Worm (Caenorhabditis elegans) whole organism, L2 larva: Measurements from ENCODE around the gene Y14H12B.1.

ENCODE experiments used
- C34F6.9 ChIP-seq: fragments of 150-350 bp; optimal IDR thresholded peaks from 2 replicates; lab custom pipeline; 2014; ENCODE audit warnings: missing biosample characterization, missing genetic modification characterization
- R02D3.7 ChIP-seq: fragments of 150-350 bp; optimal IDR thresholded peaks from 2 replicates; lab custom pipeline; 2014; ENCODE audit warnings: missing biosample characterization, missing genetic modification characterization
- Y55F3AM.14 ChIP-seq: fragments of 200-800 bp; sonication (Bioruptor generic); optimal IDR thresholded peaks from 2 replicates; lab custom pipeline; 2018; ENCODE audit warnings: mild to moderate bottlenecking, missing genetic modification characterization, missing compliant biosample characterization
- ZK546.5 ChIP-seq: sonication (generic microtip); optimal IDR thresholded peaks from 2 replicates; lab custom pipeline; 2017; ENCODE audit warnings: missing biosample characterization, missing genetic modification characterization
- alr-1 ChIP-seq: fragments of 150-350 bp; optimal IDR thresholded peaks from 2 replicates; lab custom pipeline; 2014; ENCODE audit warnings: missing biosample characterization, missing genetic modification characterization
- ama-1 ChIP-seq: fragments of 150-350 bp; optimal IDR thresholded peaks from 2 replicates; lab custom pipeline; 2018; ENCODE audit warnings: inconsistent platforms
- blmp-1 ChIP-seq: sonication (generic microtip); optimal IDR thresholded peaks from 2 replicates; lab custom pipeline; 2017; ENCODE audit warnings: missing genetic modification characterization, mild to moderate bottlenecking, missing compliant biosample characterization, antibody characterized with exemption, moderate library complexity; ENCODE audit not compliant: insufficient read depth
- ceh-16 ChIP-seq: fragments of 150-350 bp; optimal IDR thresholded peaks from 2 replicates; lab custom pipeline; 2014; ENCODE audit warnings: missing biosample characterization, missing genetic modification characterization
- ceh-82 ChIP-seq: fragments of 150-350 bp; optimal IDR thresholded peaks from 2 replicates; lab custom pipeline; 2014; ENCODE audit warnings: missing biosample characterization, missing genetic modification characterization
- dmd-4 ChIP-seq: sonication (generic microtip); optimal IDR thresholded peaks from 2 replicates; lab custom pipeline; 2017; ENCODE audit warnings: missing biosample characterization, missing genetic modification characterization
- elt-1 ChIP-seq: fragments of 150-350 bp; optimal IDR thresholded peaks from 2 replicates; lab custom pipeline; 2014; ENCODE audit warnings: missing biosample characterization, missing genetic modification characterization
- fos-1 ChIP-seq: fragments of 150-350 bp; optimal IDR thresholded peaks from 2 replicates; lab custom pipeline; 2014; ENCODE audit warnings: missing biosample characterization, missing genetic modification characterization
- gmeb-1 ChIP-seq: fragments of 150-350 bp; optimal IDR thresholded peaks from 2 replicates; lab custom pipeline; 2014; ENCODE audit warnings: missing biosample characterization, missing genetic modification characterization
- lin-11 ChIP-seq: fragments of 150-350 bp; sonication (generic microtip); optimal IDR thresholded peaks from 2 replicates; lab custom pipeline; 2014; ENCODE audit warnings: missing biosample characterization, missing genetic modification characterization, inconsistent platforms, mixed read lengths
- lin-13 ChIP-seq: fragments of 150-350 bp; optimal IDR thresholded peaks from 2 replicates; lab custom pipeline; 2014; ENCODE audit warnings: missing biosample characterization, missing genetic modification reagents, missing genetic modification characterization
- mdl-1 ChIP-seq, 2 experiments: fragments of 150-350 bp in 1 of 2; sonication (generic microtip) in 1 of 2; optimal IDR thresholded peaks; 2 replicates each; lab custom pipeline; 2017; ENCODE audit warnings: missing biosample characterization in 2 of 2, missing genetic modification characterization in 2 of 2
- nhr-11 ChIP-seq: fragments of 150-350 bp; optimal IDR thresholded peaks from 2 replicates; lab custom pipeline; 2014; ENCODE audit warnings: missing biosample characterization, missing genetic modification characterization
- nhr-12 ChIP-seq: fragments of 150-350 bp; optimal IDR thresholded peaks from 2 replicates; lab custom pipeline; 2014; ENCODE audit warnings: missing biosample characterization, missing genetic modification characterization
- nhr-129 ChIP-seq: fragments of 150-350 bp; optimal IDR thresholded peaks from 2 replicates; lab custom pipeline; 2014; ENCODE audit warnings: missing biosample characterization, missing genetic modification characterization
- nhr-21 ChIP-seq: fragments of 150-350 bp; optimal IDR thresholded peaks from 2 replicates; lab custom pipeline; 2014; ENCODE audit warnings: missing biosample characterization, missing genetic modification characterization
- nhr-23 ChIP-seq: fragments of 150-350 bp; optimal IDR thresholded peaks from 2 replicates; lab custom pipeline; 2014; ENCODE audit warnings: missing biosample characterization, missing genetic modification reagents, missing genetic modification characterization
- nhr-237 ChIP-seq: fragments of 150-350 bp; optimal IDR thresholded peaks from 2 replicates; lab custom pipeline; 2014; ENCODE audit warnings: missing biosample characterization, missing genetic modification characterization
- nhr-25 ChIP-seq: fragments of 150-350 bp; sonication (generic microtip); optimal IDR thresholded peaks from 3 replicates; lab custom pipeline; 2014; ENCODE audit warnings: missing biosample characterization, missing genetic modification characterization
- nhr-77 ChIP-seq: fragments of 150-350 bp; optimal IDR thresholded peaks from 2 replicates; lab custom pipeline; 2014; ENCODE audit warnings: missing biosample characterization, missing genetic modification characterization
- peb-1 ChIP-seq: fragments of 150-350 bp; optimal IDR thresholded peaks from 2 replicates; lab custom pipeline; 2014; ENCODE audit warnings: missing biosample characterization, missing genetic modification characterization
- sem-4 ChIP-seq: fragments of 150-350 bp; optimal IDR thresholded peaks from 2 replicates; lab custom pipeline; 2014; ENCODE audit warnings: missing biosample characterization, missing genetic modification reagents, missing genetic modification characterization
- skn-1 ChIP-seq: sonication (generic microtip); optimal IDR thresholded peaks from 2 replicates; lab custom pipeline; 2017; ENCODE audit warnings: missing biosample characterization, missing genetic modification characterization
- sma-3 ChIP-seq: sonication (generic microtip); optimal IDR thresholded peaks from 2 replicates; lab custom pipeline; 2016; ENCODE audit warnings: missing genetic modification reagents, missing genetic modification characterization, missing compliant biosample characterization
- sma-9 ChIP-seq, 2 experiments: fragments of 150-350 bp in 1 of 2; sonication (generic microtip) in 1 of 2; optimal IDR thresholded peaks; 2 replicates each; lab custom pipeline; 2014 to 2016; ENCODE audit warnings: missing genetic modification characterization in 2 of 2, mild to moderate bottlenecking in 1 of 2, missing biosample characterization in 1 of 2, missing compliant biosample characterization in 1 of 2, missing genetic modification reagents in 1 of 2, moderate library complexity in 1 of 2
- unc-39 ChIP-seq: fragments of 150-350 bp; optimal IDR thresholded peaks from 2 replicates; lab custom pipeline; 2014; ENCODE audit warnings: missing biosample characterization, missing genetic modification characterization
- unc-55 ChIP-seq: fragments of 150-350 bp; sonication (generic microtip); optimal IDR thresholded peaks from 3 replicates; lab custom pipeline; 2014; ENCODE audit warnings: missing biosample characterization, missing genetic modification reagents, missing genetic modification characterization
- zag-1 ChIP-seq: fragments of 150-350 bp; optimal IDR thresholded peaks from 2 replicates; lab custom pipeline; 2014; ENCODE audit warnings: missing biosample characterization, missing genetic modification characterization
- ztf-1 ChIP-seq: fragments of 200-800 bp; sonication (Bioruptor generic); conservative IDR thresholded peaks from 2 replicates; pipeline ENCODE4 v1.3.6; 2022; ENCODE audit warnings: missing genetic modification characterization, missing compliant biosample characterization
- ztf-11 ChIP-seq: sonication (generic microtip); optimal IDR thresholded peaks from 2 replicates; lab custom pipeline; 2017; ENCODE audit warnings: missing biosample characterization, missing genetic modification characterization

The Y14H12B.1 gene

DNA sequence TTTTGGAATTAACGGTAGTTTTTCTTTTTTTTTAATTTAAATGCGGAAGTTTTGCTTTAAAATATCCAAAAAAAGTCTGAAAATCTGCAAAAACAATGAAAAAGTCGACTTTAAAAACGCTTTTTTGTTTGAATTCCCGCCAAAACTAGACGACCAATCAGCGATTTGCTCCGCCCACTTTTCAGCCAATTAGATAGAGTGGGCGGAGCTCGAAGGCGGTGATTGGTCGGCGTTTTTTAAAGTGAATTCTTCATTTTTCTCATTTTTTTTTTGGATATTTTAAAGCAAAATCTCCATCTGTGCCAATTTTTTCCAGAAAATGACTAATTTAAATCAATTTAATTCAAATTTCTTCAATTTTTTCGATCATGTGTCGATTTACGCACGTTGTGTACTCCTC lies 3.0 kb upstream of the Y14H12B.1 start:
- no peak for TF ChIP-seq nhr-23 (tag; lab: Kevin White, UChicago)
- no peak for TF ChIP-seq skn-1 (tag; lab: Kevin White, UChicago)
- no peak for TF ChIP-seq peb-1
- TF ChIP-seq blmp-1 (tag; lab: Kevin White, UChicago): no peak
- no peak for TF ChIP-seq sem-4 (tag; lab: Kevin White, UChicago)
- TF ChIP-seq ama-1 (lab: Kevin White, UChicago): no peak
- TF ChIP-seq nhr-25 (tag; lab: Kevin White, UChicago): no peak
- no peak for TF ChIP-seq C34F6.9 (tag; lab: Kevin White, UChicago)
- TF ChIP-seq fos-1 (tag; lab: Kevin White, UChicago): no peak
- no peak for TF ChIP-seq gmeb-1 (tag; lab: Kevin White, UChicago)
- TF ChIP-seq nhr-12 (tag; lab: Kevin White, UChicago): no peak
- no peak for TF ChIP-seq dmd-4 (tag; lab: Kevin White, UChicago)
- no peak for TF ChIP-seq nhr-129 (tag; lab: Kevin White, UChicago)
- TF ChIP-seq sma-3: no peak
- no peak for TF ChIP-seq nhr-21
- no peak for TF ChIP-seq nhr-11 (tag; lab: Kevin White, UChicago)
- TF ChIP-seq ZK546.5 (tag; lab: Kevin White, UChicago): no peak
- no peak for TF ChIP-seq unc-39

DNA sequence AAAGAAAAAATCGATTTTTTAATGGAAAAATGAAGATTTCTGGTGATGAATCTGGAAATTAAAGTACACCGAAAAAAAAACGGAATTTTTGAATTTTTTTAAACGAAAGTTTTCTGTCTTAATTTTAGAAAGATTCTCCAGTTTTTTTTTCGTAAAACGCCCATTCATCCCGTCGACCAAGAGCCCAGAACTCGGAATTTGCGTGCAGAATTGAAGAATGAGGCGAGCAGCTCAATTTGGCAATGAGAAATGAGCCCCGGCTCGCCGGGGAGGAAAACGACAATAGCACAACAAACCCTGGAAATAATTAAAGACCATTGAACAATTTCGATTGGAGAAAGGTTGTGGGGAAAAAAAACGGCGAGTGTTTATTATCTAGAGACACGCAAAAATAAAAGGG lies 2.4 kb upstream of the Y14H12B.1 start:
- TF ChIP-seq nhr-237 (no peak), ama-1 (lab: Kevin White, UChicago) (no peak), gmeb-1 (tag; lab: Kevin White, UChicago) (no peak), nhr-23 (tag; lab: Kevin White, UChicago) (no peak), mdl-1 (tag; optimal IDR thresholded peaks at IDR 0.05; lab: Kevin White, UChicago) (no peak), Y55F3AM.14 (GFP tag; lab: Kevin White, UChicago) (no peak)

DNA sequence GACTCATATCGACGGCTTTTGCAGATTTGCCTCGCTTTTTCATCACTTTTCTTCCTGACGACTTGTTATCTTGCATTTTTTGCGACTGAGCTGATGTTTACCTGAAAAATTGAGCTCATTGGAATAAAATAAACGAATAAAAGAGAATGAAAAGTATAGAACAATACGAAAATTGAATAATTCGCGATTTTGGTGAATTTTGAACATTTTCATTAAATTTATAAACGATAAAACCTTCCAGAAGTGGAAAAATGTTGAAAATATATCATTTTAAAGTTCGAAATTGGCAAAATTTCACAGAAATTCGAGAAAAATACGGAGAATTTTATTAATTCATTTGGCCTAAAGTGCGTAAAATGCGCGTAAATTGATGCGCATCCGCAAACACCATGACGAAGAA lies 607 bp upstream of the Y14H12B.1 start, which contains the start of gene Y14H12B.2:
TSS of gene Y14H12B.2 (minus strand) at position 101 of the 400 bp plus-strand sequence.
- no peak for TF ChIP-seq ZK546.5 (tag; lab: Kevin White, UChicago)
- no peak for TF ChIP-seq R02D3.7 (tag; lab: Kevin White, UChicago)
- TF ChIP-seq ceh-16 (tag; lab: Kevin White, UChicago): no peak
- no peak for TF ChIP-seq zag-1 (tag; lab: Kevin White, UChicago)
- TF ChIP-seq lin-11 (tag; lab: Kevin White, UChicago): no peak
- TF ChIP-seq sem-4 (tag; lab: Kevin White, UChicago): no peak
- no peak for TF ChIP-seq elt-1 (tag; lab: Kevin White, UChicago)
- no peak for TF ChIP-seq nhr-11 (tag; lab: Kevin White, UChicago)
- TF ChIP-seq ztf-11 (tag; lab: Kevin White, UChicago): no peak
- no peak for TF ChIP-seq ceh-82 (tag; lab: Kevin White, UChicago)
- no peak for TF ChIP-seq alr-1 (tag; lab: Kevin White, UChicago)
- TF ChIP-seq nhr-21: no peak
- TF ChIP-seq unc-55: no peak
- TF ChIP-seq nhr-129 (tag; lab: Kevin White, UChicago): no peak
- no peak for TF ChIP-seq sma-9 (GFP tag; optimal IDR thresholded peaks at IDR 0.05; lab: Kevin White, UChicago)
- no peak for TF ChIP-seq sma-9 (tag; optimal IDR thresholded peaks at IDR 0.05; lab: Kevin White, UChicago)
- TF ChIP-seq nhr-77 (tag; lab: Kevin White, UChicago): no peak
- no peak for TF ChIP-seq skn-1 (tag; lab: Kevin White, UChicago)

DNA sequence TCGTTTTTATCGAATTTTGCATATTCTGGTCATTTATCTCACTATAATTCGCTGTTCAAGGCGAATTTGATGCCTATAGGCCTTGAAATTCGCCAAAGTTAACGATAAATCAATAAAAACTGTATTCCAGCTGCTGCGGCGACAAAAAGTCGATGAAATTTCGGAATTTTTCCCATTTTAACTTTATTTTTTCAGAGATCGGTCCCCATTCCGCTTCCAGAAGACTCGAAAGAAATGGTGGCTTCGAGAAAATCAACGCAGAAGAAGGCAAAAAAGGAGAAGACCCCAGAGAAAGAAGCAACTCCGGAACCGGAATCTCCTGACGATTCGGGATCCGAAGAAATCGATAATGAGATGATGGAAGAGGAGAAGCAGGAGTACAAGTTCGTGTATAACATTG lies 851 bp downstream of the Y14H12B.1 start:
- TF ChIP-seq zag-1 (tag; lab: Kevin White, UChicago): no peak

DNA sequence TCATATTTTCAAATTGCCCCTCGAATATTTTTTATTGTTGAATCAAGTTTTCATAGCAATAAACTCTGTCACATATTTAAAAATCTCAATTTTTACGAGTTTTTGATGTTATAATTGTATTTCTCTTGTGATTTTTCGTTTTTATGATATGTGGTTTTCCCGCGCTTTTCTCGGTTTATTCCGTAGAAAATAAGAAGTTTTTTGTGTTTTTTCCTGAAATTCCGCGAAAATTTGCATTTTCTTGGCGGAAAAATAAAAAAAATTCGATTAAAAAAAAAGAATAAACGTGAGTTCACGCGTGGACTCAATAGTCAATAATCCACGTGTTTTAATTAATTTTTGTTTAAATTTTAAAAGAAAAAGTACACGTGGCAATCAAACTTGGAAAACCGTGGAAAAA lies 1.7 kb downstream of the Y14H12B.1 start:
- no peak for TF ChIP-seq ztf-1 (GFP tag; lab: Robert Waterston, UW)
- TF ChIP-seq lin-13: no peak
- no peak for TF ChIP-seq C34F6.9 (tag; lab: Kevin White, UChicago)
- TF ChIP-seq nhr-21: no peak
- no peak for TF ChIP-seq R02D3.7 (tag; lab: Kevin White, UChicago)
- no peak for TF ChIP-seq elt-1 (tag; lab: Kevin White, UChicago)
- no peak for TF ChIP-seq dmd-4 (tag; lab: Kevin White, UChicago)
